Fruit fly (Drosophila melanogaster): ENCODE data around the gene Rubicon.

The Rubicon gene

dm6 chrX:8681822-8682632, 5.2 kb downstream of the Rubicon start:
- TF ChIP-seq usp (GFP tag; optimal IDR thresholded peaks at IDR 0.05): no peak

- no peak for TF ChIP-seq CG8478 (optimal IDR thresholded peaks at IDR 0.05)
- no peak for TF ChIP-seq Dll (optimal IDR thresholded peaks at IDR 0.05)
- no peak for TF ChIP-seq pan (optimal IDR thresholded peaks at IDR 0.05)
- no peak for TF ChIP-seq usp (GFP tag; optimal IDR thresholded peaks at IDR 0.05)
- no peak for TF ChIP-seq EcR (GFP tag; optimal IDR thresholded peaks at IDR 0.05)
- no peak for TF ChIP-seq psq (optimal IDR thresholded peaks at IDR 0.05)
Measured at dm6 chrX:8685394-8685793, 8.5 kb downstream of the Rubicon start.

- TF ChIP-seq CG8478 (optimal IDR thresholded peaks at IDR 0.05) (no peak), EcR (GFP tag; optimal IDR thresholded peaks at IDR 0.05) (no peak), pan (optimal IDR thresholded peaks at IDR 0.05) (no peak), Dll (optimal IDR thresholded peaks at IDR 0.05) (no peak), psq (optimal IDR thresholded peaks at IDR 0.05) (no peak), usp (GFP tag; optimal IDR thresholded peaks at IDR 0.05) (no peak)
Measured at dm6 chrX:8690003-8690402, 13.1 kb downstream of the Rubicon start, which contains the start of the genes Ppt1 and Ogg1. TSS of gene Ppt1 (minus strand) at chrX:8690227. TSS of gene Ogg1 (plus strand) at chrX:8690327.

dm6 chrX:8693520-8693919, 16.7 kb downstream of the Rubicon start, which contains the start of gene CG11294:
TSS of gene CG11294 (minus strand) at chrX:8693620.
- TF ChIP-seq usp (GFP tag; optimal IDR thresholded peaks at IDR 0.05) (no peak), CG8478 (optimal IDR thresholded peaks at IDR 0.05) (no peak), pan (optimal IDR thresholded peaks at IDR 0.05) (no peak), EcR (GFP tag; optimal IDR thresholded peaks at IDR 0.05) (no peak), Dll (optimal IDR thresholded peaks at IDR 0.05) (no peak), psq (optimal IDR thresholded peaks at IDR 0.05) (no peak)

dm6 chrX:8694066-8694822, 17.4 kb downstream of the Rubicon start:
- TF ChIP-seq Dll (optimal IDR thresholded peaks at IDR 0.05): no peak
- TF ChIP-seq pan (optimal IDR thresholded peaks at IDR 0.05): no peak
- no peak for TF ChIP-seq psq (optimal IDR thresholded peaks at IDR 0.05)
- no peak for TF ChIP-seq CG8478 (optimal IDR thresholded peaks at IDR 0.05)
- no peak for TF ChIP-seq EcR (GFP tag; optimal IDR thresholded peaks at IDR 0.05)
- TF ChIP-seq usp (GFP tag; optimal IDR thresholded peaks at IDR 0.05): no peak

- TF ChIP-seq CG8478 (optimal IDR thresholded peaks at IDR 0.05) (no peak), psq (optimal IDR thresholded peaks at IDR 0.05) (no peak), Dll (optimal IDR thresholded peaks at IDR 0.05) (no peak), pan (optimal IDR thresholded peaks at IDR 0.05) (no peak), EcR (GFP tag; optimal IDR thresholded peaks at IDR 0.05) (no peak), usp (GFP tag; optimal IDR thresholded peaks at IDR 0.05) (no peak)
Measured at dm6 chrX:8694823-8695492, 18.1 kb downstream of the Rubicon start.

- TF ChIP-seq Dll (optimal IDR thresholded peaks at IDR 0.05) (no peak), CG8478 (optimal IDR thresholded peaks at IDR 0.05) (no peak), usp (GFP tag; optimal IDR thresholded peaks at IDR 0.05) (no peak), pan (optimal IDR thresholded peaks at IDR 0.05) (no peak), EcR (GFP tag; optimal IDR thresholded peaks at IDR 0.05) (no peak), psq (optimal IDR thresholded peaks at IDR 0.05) (no peak)
Measured at dm6 chrX:8696106-8696595, 19.3 kb downstream of the Rubicon start.

- TF ChIP-seq Dll (optimal IDR thresholded peaks at IDR 0.05) (peak; percentile 1), usp (GFP tag; optimal IDR thresholded peaks at IDR 0.05) (no peak), EcR (GFP tag; optimal IDR thresholded peaks at IDR 0.05) (no peak), pan (optimal IDR thresholded peaks at IDR 0.05) (no peak), psq (optimal IDR thresholded peaks at IDR 0.05) (no peak), CG8478 (optimal IDR thresholded peaks at IDR 0.05) (no peak)
Measured at dm6 chrX:8709234-8709843, 32.5 kb downstream of the Rubicon start, which contains the start of gene Hexo2. TSS of gene Hexo2 (plus strand) at chrX:8709652.

- no peak for TF ChIP-seq usp (GFP tag; optimal IDR thresholded peaks at IDR 0.05)
Measured at dm6 chrX:8714064-8715046, 37.5 kb downstream of the Rubicon start, which contains the start of the genes CG2004 and CG1785. TSS of gene CG2004 (minus strand) at chrX:8714924. TSS of gene CG1785 (plus strand) at chrX:8714936.

dm6 chrX:8720213-8720612, 43.4 kb downstream of the Rubicon start, which contains the start of gene CG1789:
TSS of gene CG1789 (plus strand) at chrX:8720520.
- TF ChIP-seq CG8478 (optimal IDR thresholded peaks at IDR 0.05) (no peak), usp (GFP tag; optimal IDR thresholded peaks at IDR 0.05) (no peak), Dll (optimal IDR thresholded peaks at IDR 0.05) (no peak), EcR (GFP tag; optimal IDR thresholded peaks at IDR 0.05) (no peak), pan (optimal IDR thresholded peaks at IDR 0.05) (no peak), psq (optimal IDR thresholded peaks at IDR 0.05) (no peak)

Data from whole organism.